Fruit fly (Drosophila melanogaster) whole organism, larva: ENCODE results near the gene Ance.
A peak's percentile ranks its signal among the peaks of the same experiment; 100 is the strongest.

ENCODE experiments used
- noc ChIP-seq: fragments of 200-800 bp; sonication (Bioruptor generic); optimal IDR thresholded peaks from 3 replicates; lab custom pipeline; 2019; ENCODE audit warnings: missing biosample characterization, mild to moderate bottlenecking, missing genetic modification characterization, moderate library complexity

Ance gene

DNA sequence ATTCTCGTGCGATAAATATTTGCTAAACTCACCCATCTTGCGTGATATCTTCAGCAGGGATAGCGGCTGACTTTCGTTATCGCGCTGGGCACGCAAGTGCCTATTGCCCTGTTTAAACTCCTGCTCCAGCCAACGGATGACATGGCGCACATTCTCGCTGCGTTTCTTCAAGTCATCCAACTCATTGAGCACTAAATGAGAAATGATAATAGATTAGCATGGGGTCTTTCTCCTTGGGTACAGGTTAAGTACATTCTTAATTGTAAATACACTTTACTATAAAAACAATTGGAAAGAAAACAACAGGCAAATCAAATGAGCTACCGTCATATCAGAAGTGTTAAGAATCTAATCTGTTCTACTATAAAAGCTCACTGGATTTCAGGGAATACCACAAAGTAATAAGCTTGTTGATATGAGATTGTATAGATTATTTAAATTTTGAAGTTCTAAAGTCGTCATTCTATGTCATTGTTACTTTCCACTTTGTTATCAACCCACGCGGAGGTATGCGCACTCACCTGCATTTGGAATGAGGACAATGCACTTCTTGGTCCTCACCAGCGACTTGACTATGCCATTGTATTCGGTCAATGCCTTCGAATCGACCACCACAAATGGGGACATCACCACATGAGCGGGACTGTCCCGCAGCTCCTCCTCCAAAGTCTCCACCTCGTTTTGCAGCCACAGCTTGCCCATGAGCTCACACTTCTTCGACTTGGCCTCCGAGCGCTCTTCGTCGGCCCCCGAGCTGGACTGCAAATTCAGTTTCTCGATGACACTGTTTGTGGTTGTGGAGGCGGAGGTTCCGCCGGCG, 5.1 kb upstream of the Ance start:
- TF ChIP-seq noc (tag; lab: Kevin White, UChicago), result no peak

DNA sequence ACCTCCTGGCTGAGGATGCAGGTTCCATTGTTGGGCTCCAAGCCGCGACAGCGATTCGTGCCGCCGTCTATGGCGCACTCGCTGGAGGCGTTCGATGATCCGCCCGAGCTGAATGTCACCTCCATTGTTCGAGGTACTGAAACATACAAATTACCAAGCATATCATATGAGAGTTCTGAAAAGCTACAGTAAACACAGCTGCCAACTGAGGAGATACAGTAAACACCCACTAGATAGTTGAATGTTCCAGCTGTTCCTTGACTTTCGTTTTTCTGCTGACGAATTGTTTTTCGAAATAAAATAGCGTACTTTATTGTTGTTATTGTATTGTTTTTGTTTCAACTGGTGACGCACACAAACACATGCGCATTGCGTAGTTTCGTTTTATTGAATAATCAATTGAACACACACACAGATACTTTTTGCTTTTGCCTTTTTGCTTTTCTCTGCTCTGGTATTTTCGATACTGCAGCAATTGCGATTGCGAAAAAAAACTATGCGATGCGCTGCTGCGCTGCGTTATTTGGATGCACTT, 1.6 kb upstream of the Ance start:
- no peak for TF ChIP-seq noc (tag; lab: Kevin White, UChicago)

DNA sequence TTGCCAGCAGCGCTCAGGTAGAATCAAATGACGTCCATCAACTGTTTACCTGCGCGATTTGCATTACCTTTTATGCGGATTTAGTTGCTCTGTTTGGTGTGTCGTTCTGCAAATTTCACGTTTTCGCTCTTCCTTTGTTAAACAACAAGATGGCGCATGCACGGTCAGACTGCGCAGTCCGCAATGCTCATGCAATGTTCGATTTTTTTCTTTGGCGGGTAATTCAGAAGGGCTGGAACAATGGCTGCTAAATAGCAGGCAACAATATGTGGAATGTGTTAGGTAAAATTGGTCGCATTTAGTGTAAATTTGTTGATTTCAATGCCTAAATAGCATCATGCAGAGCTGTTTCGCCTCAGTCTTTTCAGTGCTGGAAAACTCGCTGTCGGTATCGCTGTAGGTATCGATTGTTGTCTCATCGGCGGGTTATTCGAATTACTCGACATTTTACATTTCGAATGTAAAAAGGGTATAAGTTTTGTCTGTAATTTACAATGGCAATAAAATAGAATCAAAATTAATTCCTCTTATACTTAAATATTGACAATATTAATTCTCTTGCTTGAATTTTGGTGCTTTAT, 1.0 kb upstream of the Ance start, which contains the start of gene Smg5:
Gene Smg5, minus strand, starts transcription at position 331 of the 581 bp plus-strand sequence.
- TF ChIP-seq noc (tag; lab: Kevin White, UChicago), result peak; percentile 63

DNA sequence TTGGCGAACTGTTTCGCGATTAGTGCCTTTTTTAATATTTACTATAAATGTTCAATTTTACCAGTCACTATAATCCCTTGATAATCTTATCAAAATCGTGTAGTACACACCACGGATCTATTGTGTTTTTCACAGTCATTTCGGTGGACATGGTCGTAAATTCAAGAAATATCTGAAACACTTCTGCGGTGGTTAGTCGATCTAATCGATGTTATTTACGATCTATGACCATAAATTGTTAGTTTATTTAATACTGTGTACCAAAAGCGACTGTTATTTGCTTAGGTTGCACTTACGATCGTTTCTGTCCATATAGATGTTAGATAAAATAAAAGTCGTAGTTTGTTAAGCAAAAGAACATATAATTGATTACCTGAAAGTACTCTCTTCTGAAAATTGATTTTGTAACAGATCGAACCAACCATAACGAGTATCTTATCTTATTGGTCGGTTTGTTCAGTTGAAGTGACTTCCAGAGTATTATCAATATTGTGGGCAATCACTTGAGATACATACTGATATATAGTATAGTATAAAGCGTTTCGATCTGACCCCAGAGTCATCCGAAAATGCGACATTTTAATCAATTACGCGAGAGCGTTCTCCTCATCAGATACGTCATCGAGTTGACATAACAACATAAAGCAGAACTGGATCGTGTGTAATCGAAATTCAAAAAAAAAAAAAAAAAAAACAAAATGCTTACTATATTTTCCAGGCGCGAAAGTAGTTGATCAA, 572 bp downstream of the Ance start:
- peak; percentile 40 for TF ChIP-seq noc (tag; lab: Kevin White, UChicago)

DNA sequence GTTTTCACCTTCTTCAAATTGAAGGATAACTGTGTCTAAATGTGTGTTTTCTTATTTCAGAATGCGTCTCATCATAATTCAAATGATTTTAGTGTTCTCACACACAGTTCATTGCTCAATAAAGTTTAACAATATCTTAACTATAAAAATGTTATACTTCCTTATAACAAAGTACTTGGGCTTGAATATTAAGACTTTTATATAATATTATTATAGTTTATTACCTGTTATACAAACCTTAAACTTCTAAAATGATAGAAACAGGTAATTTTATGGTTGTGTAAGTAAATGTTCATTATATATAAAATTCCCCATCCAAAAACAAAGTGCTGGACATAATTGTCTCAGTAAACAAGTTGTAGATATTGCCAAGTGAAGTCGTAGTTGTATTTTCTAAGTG, 3.6 kb downstream of the Ance start, which contains the start of gene Ance-2:
Gene Ance-2, plus strand, starts transcription at position 301 of the 400 bp plus-strand sequence.
- no peak for TF ChIP-seq noc (tag; lab: Kevin White, UChicago)

DNA sequence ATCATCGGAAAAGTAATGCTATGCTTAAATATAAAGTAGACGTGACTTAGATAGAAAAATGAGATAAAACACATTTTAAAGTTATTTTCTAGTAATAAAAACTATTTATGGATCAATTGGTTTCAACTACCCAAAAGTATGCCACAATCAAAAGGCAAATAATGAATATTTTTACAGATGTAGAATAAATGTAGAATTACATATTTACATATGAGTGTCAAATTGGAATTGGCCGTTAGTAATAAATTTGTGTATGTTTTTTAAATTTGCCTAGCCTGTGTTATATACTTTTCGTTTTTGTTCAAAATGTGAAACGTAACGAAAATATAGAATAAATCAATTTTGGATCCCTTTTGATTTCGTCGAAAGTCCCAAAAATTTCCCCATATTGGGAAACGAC, 6.3 kb downstream of the Ance start, which contains the start of gene Acyp:
Gene Acyp, plus strand, starts transcription at position 301 of the 400 bp plus-strand sequence.
- TF ChIP-seq noc (tag; lab: Kevin White, UChicago), result no peak

DNA sequence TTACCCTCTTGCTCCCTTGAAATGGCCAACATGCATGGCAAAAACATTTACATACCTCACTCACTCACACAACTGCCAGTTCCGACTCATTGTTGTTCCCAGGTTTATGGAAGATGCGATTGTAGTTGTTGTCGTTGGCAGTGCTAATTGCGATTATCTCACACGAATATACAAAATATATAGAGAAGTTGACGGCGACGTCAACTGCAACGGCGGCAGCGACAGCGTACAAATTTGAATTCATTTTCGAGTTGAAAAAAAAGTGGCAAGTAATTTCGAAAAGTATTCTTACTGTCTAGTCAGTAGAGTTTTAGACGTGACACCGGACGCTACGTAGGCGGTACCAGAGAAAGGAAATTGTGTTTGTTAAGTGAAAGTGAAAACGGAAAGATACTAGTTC, 9.0 kb downstream of the Ance start, which contains the start of gene Ance-3:
Gene Ance-3, plus strand, starts transcription at position 301 of the 400 bp plus-strand sequence.
- TF ChIP-seq noc (tag; lab: Kevin White, UChicago), result no peak

DNA sequence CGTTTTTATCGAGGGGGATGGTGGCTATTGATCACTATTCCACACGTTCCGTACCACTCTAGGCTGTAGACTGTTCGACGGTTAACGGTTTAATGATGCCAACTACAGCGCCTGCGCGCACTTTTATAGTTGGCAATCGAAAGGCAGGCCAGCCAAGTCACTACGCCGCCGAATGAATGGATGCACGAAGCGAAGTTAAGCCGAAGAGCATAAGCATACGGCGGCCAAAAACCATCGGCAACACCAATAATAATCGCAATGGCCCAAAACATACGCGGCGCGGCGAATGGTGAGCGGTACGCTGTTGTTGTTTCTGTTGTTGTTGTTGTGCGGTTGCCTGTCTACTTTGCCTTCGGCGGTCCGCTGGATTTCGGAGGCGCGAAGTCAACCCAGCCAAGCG, 18.0 kb downstream of the Ance start, which contains the start of gene Vajk1:
Gene Vajk1, minus strand, starts transcription at position 101 of the 400 bp plus-strand sequence.
- no peak for TF ChIP-seq noc (tag; lab: Kevin White, UChicago)

DNA sequence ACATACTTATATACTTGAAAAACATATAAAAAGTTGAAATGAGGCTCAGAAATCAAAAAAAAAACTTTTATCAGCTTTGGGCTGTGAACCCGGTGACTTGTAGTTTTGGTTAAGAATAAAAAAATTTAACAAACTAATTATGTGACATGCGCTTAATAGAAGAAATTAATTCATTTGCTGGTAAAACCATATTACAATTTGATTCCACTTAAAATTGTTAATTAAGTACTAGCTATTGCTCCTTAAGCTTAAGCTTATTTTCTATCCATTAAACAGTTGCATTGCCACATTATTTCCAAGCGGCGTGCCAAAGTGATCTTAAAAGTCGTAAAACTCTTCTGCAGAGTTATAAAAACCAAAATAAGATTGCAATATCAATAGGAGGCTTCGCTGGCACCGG, 18.5 kb downstream of the Ance start:
- no peak for TF ChIP-seq noc (tag; lab: Kevin White, UChicago)

DNA sequence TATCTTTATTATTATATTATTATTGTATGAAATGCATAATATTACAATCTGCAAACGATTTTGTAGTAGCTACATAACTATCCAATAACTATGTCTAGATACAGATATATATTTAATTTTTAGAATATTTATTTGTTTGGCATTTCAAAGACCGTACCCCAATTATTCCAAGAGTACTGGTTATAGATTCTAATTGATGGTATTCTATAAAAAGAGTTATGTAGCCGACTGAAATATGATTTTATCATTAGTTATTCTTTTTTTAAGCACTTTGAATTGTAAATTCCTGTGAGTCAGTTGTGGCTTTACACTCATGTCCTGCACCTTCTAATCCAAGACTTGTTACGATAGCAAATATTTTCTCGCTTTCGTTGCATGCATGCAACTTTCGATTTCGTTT, 20.3 kb downstream of the Ance start:
- no peak for TF ChIP-seq noc (tag; lab: Kevin White, UChicago)

DNA sequence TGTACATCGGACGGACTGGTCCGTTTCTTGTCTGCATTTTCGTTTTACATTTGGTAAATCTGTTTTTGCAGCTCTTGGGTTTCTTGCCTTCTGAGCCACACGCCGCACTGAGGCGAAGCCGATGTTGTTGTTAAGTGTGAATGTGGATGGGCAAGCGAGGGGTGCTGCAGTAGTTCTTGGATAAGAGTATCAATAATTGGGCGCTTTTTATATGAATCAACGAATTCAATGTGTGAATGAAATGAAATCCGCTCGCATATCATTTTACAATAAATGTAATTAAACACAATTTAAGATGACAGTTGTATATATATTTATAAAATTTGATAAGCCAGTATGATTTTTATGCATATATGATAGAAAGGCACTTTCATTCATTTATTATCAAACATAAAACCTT, 23.0 kb downstream of the Ance start:
- no peak for TF ChIP-seq noc (tag; lab: Kevin White, UChicago)

DNA sequence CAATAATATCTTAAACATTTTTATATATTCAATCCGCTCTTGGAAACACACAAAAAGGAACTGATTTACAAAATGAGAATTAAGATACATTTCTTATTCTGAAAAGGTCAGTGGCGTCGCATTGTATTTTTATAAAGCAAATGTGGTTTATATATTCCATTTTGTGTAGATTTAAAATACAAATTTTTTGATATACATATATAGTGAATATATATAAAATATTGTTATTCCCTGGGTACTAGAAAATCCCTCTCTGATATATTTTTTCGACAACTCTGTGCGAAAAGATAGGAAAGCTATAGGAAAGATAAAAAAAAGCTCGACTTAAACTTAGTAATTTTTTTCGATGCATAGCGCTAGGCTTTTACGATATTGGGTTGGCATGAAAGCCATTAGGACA, 25.9 kb downstream of the Ance start, which contains the start of gene CG42711:
Gene CG42711, minus strand, starts transcription at position 45 of the 400 bp plus-strand sequence.
- TF ChIP-seq noc (tag; lab: Kevin White, UChicago), result no peak

DNA sequence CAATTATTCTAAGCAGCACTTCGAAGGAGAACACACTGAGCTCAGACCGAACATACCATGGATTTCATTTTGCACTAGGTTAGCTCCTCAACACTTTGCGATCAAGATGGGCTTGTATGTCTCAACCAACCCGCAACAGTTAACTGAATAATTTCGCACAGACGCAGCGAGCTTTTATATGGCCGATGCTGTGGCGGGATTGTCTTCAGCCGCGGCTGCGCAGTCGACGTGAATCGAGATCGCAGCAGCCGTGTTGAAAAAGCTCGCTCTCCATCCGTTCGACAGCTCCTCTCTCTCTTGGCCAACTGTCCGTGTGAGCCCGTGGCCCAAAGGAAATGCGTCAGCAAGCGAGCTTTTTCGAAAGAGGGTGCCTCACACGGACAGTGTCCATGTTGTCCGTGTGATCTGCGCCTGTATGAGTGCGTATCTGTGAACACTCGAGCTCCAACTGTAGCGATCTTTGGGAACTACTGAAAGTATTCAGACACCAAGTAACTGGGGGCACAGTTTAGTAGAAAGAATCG, 29.2 kb downstream of the Ance start, which contains the start of gene Vajk2:
Gene Vajk2, minus strand, starts transcription at position 151 of the 524 bp plus-strand sequence.
- TF ChIP-seq noc (tag; lab: Kevin White, UChicago), result no peak

DNA sequence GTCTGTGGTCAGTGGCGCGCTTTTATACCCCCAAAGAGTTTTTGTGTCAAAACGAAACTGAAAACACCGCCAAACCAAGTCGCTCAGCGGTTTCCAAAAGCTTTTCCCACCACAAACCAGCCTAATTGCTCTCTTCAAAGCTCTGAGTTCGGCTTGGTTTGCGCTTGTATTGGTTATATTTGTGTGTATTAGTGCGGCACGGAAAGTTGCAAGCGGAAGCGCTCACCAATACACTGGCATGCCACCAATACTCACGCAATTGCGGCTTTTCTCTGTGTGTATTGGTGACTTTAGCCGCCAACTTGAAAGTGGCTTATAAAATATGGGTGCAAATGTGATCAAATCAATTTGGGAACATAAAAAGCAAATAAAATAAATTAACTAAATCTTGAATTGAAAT, 42.0 kb downstream of the Ance start, which contains the start of gene Vajk3:
Gene Vajk3, minus strand, starts transcription at position 1 of the 400 bp plus-strand sequence.
- no peak for TF ChIP-seq noc (tag; lab: Kevin White, UChicago)

DNA sequence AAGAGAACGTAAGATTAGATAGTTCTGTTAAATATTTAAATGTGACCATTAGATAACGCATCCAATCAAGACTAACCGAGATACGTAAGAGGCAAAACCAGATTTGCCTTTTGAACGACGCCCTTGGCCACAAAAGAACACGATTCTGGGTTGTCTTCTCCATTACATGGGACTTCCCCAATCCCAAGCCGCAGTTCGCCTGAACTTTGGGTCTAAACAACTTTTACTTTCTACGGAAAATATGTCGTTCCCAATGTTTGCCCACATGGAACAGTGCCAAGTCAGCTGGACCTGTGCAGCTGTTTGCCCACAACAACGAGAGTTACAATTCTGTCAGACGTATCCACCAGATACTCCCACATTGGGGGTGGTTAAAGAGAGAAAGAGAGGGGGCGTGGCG, 44.3 kb downstream of the Ance start:
- TF ChIP-seq noc (tag; lab: Kevin White, UChicago), result no peak
